Fruit fly (Drosophila melanogaster): ENCODE measurements around the gene side.

The side gene

dm6 chr3R:27441219-27441808 is 4.0 kb upstream of the side start:
- TF ChIP-seq toe (GFP tag; optimal IDR thresholded peaks at IDR 0.05) = no peak
- TF ChIP-seq CG14711 (tag; optimal IDR thresholded peaks at IDR 0.05) = no peak
- TF ChIP-seq Crg-1 (GFP tag; optimal IDR thresholded peaks at IDR 0.05) = no peak
- TF ChIP-seq Clk (GFP tag; optimal IDR thresholded peaks at IDR 0.05) = no peak
- no peak for TF ChIP-seq cnc (optimal IDR thresholded peaks at IDR 0.05)
- no peak for TF ChIP-seq ovo (GFP tag; optimal IDR thresholded peaks at IDR 0.05)
- TF ChIP-seq CG5204 (GFP tag; optimal IDR thresholded peaks at IDR 0.05) = no peak
- no peak for TF ChIP-seq bab1 (GFP tag; optimal IDR thresholded peaks at IDR 0.05)
- TF ChIP-seq pad (GFP tag; optimal IDR thresholded peaks at IDR 0.05) = no peak
- TF ChIP-seq CG11617 (GFP tag; optimal IDR thresholded peaks at IDR 0.05) = no peak
- TF ChIP-seq Mnt (GFP tag; optimal IDR thresholded peaks at IDR 0.05) = no peak
- TF ChIP-seq cic (GFP tag; optimal IDR thresholded peaks at IDR 0.05) = no peak
- TF ChIP-seq kay (GFP tag; ENCODE audit: borderline replicate concordance) = no peak

- TF ChIP-seq CG7045 (GFP tag; optimal IDR thresholded peaks at IDR 0.05) = no peak
- TF ChIP-seq CG1620 (GFP tag; optimal IDR thresholded peaks at IDR 0.05) = no peak
- no peak for TF ChIP-seq cic (GFP tag; optimal IDR thresholded peaks at IDR 0.05)
- no peak for TF ChIP-seq tj (GFP tag; optimal IDR thresholded peaks at IDR 0.05)
- TF ChIP-seq CG14711 (tag; optimal IDR thresholded peaks at IDR 0.05) = no peak
- no peak for TF ChIP-seq CG11617 (GFP tag; optimal IDR thresholded peaks at IDR 0.05)
These were observed 3.3 kb upstream of the side start, which contains the start of gene CG44290 for dm6 chr3R:27440628-27441027. Gene CG44290, minus strand, starts transcription at chr3R:27440944.

- TF ChIP-seq tj (GFP tag; optimal IDR thresholded peaks at IDR 0.05) (no peak), CG7045 (GFP tag; optimal IDR thresholded peaks at IDR 0.05) (no peak), Hr96 (GFP tag; optimal IDR thresholded peaks at IDR 0.05) (no peak), Clk (GFP tag; optimal IDR thresholded peaks at IDR 0.05) (no peak), pad (GFP tag; optimal IDR thresholded peaks at IDR 0.05) (no peak), Crg-1 (GFP tag; optimal IDR thresholded peaks at IDR 0.05) (no peak), cic (GFP tag; optimal IDR thresholded peaks at IDR 0.05) (no peak), ovo (GFP tag; optimal IDR thresholded peaks at IDR 0.05) (no peak), Mnt (GFP tag; optimal IDR thresholded peaks at IDR 0.05) (no peak), CG14711 (tag; optimal IDR thresholded peaks at IDR 0.05) (no peak), CG5204 (GFP tag; optimal IDR thresholded peaks at IDR 0.05) (no peak), toe (GFP tag; optimal IDR thresholded peaks at IDR 0.05) (no peak), cnc (optimal IDR thresholded peaks at IDR 0.05) (no peak)
These were observed 2.7 kb upstream of the side start, which contains the start of gene CG43447 for dm6 chr3R:27440012-27440411. Gene CG43447, plus strand, starts transcription at chr3R:27440312.

dm6 chr3R:27438370-27438769 is 1.1 kb upstream of the side start:
- TF ChIP-seq kay (GFP tag; ENCODE audit: borderline replicate concordance) (peak; percentile 12), CG5204 (GFP tag; optimal IDR thresholded peaks at IDR 0.05) (no peak), CG12768 (GFP tag; optimal IDR thresholded peaks at IDR 0.05) (no peak)

dm6 chr3R:27426702-27427101 is 10.6 kb downstream of the side start:
- TF ChIP-seq toe (GFP tag; optimal IDR thresholded peaks at IDR 0.05) (no peak), CG1620 (GFP tag; optimal IDR thresholded peaks at IDR 0.05) (no peak), CG14711 (tag; optimal IDR thresholded peaks at IDR 0.05) (no peak), bab1 (GFP tag; optimal IDR thresholded peaks at IDR 0.05) (no peak), Clk (GFP tag; optimal IDR thresholded peaks at IDR 0.05) (no peak), Crg-1 (GFP tag; optimal IDR thresholded peaks at IDR 0.05) (no peak), cic (GFP tag; optimal IDR thresholded peaks at IDR 0.05) (no peak), Hr96 (GFP tag; optimal IDR thresholded peaks at IDR 0.05) (no peak), CG11617 (GFP tag; optimal IDR thresholded peaks at IDR 0.05) (no peak), CG5204 (GFP tag; optimal IDR thresholded peaks at IDR 0.05) (no peak), CG7045 (GFP tag; optimal IDR thresholded peaks at IDR 0.05) (no peak)

dm6 chr3R:27421810-27422209 is 15.5 kb downstream of the side start:
- TF ChIP-seq Crg-1 (GFP tag; optimal IDR thresholded peaks at IDR 0.05) = no peak
- no peak for TF ChIP-seq bab1 (GFP tag; optimal IDR thresholded peaks at IDR 0.05)
- TF ChIP-seq Mnt (GFP tag; optimal IDR thresholded peaks at IDR 0.05) = no peak
- TF ChIP-seq CG7101 (tag; optimal IDR thresholded peaks at IDR 0.05) = no peak
- no peak for TF ChIP-seq toe (GFP tag; optimal IDR thresholded peaks at IDR 0.05)
- TF ChIP-seq CG1620 (GFP tag; optimal IDR thresholded peaks at IDR 0.05) = no peak
- no peak for TF ChIP-seq kay (GFP tag; ENCODE audit: borderline replicate concordance)
- no peak for TF ChIP-seq Hr96 (GFP tag; optimal IDR thresholded peaks at IDR 0.05)
- TF ChIP-seq tj (GFP tag; optimal IDR thresholded peaks at IDR 0.05) = no peak
- no peak for TF ChIP-seq Clk (GFP tag; optimal IDR thresholded peaks at IDR 0.05)
- no peak for TF ChIP-seq cnc (optimal IDR thresholded peaks at IDR 0.05)
- no peak for TF ChIP-seq cic (GFP tag; optimal IDR thresholded peaks at IDR 0.05)

- no peak for TF ChIP-seq cic (GFP tag; optimal IDR thresholded peaks at IDR 0.05)
These were observed 22.0 kb downstream of the side start for dm6 chr3R:27415303-27415702.

- TF ChIP-seq CG1620 (GFP tag; optimal IDR thresholded peaks at IDR 0.05) = no peak
- no peak for TF ChIP-seq CG5204 (GFP tag; optimal IDR thresholded peaks at IDR 0.05)
- TF ChIP-seq toe (GFP tag; optimal IDR thresholded peaks at IDR 0.05) = no peak
- TF ChIP-seq Mnt (GFP tag; optimal IDR thresholded peaks at IDR 0.05) = no peak
- TF ChIP-seq pad (GFP tag; optimal IDR thresholded peaks at IDR 0.05) = no peak
- TF ChIP-seq Crg-1 (GFP tag; optimal IDR thresholded peaks at IDR 0.05) = no peak
These were observed 24.1 kb downstream of the side start for dm6 chr3R:27413214-27413613.

All from whole organism, adult.